Fruit fly (Drosophila melanogaster) whole organism, wandering third instar larva: ENCODE data around the gene CG14657.

Experiments
- Abd-B ChIP-seq: fragments of >200 bp; optimal IDR thresholded peaks from 2 replicates; lab custom pipeline; 2017; ENCODE audit warnings: missing biosample characterization, missing genetic modification characterization
- CG9705 ChIP-seq: fragments of 200-800 bp; sonication (Bioruptor generic); optimal IDR thresholded peaks from 2 replicates; lab custom pipeline; 2018; ENCODE audit warnings: missing biosample characterization, mild to moderate bottlenecking, missing genetic modification characterization
- OdsH ChIP-seq: fragments of 200-800 bp; sonication (Bioruptor generic); optimal IDR thresholded peaks from 2 replicates; lab custom pipeline; 2016; ENCODE audit warnings: missing biosample characterization, mild to moderate bottlenecking, missing genetic modification characterization
- Vsx2 ChIP-seq: fragments of 200-300, 225-300 bp; sonication (Bioruptor generic); optimal IDR thresholded peaks from 2 replicates; lab custom pipeline; 2018; ENCODE audit warnings: missing biosample characterization, missing genetic modification characterization; ENCODE audit not compliant: partially characterized antibody
- foxo ChIP-seq, 2 experiments: fragments of 200-800 bp; sonication (Bioruptor generic); optimal IDR thresholded peaks; 2 replicates in 1 of 2; 3 replicates in 1 of 2; lab custom pipeline; 2016 to 2017; ENCODE audit warnings: missing biosample characterization in 2 of 2, missing genetic modification characterization in 2 of 2
- h ChIP-seq: fragments of 200-800 bp; sonication (Bioruptor generic); optimal IDR thresholded peaks from 3 replicates; lab custom pipeline; 2016; ENCODE audit warnings: missing biosample characterization, mild to moderate bottlenecking, missing genetic modification characterization
- psq ChIP-seq: fragments of 200-800 bp; sonication (Bioruptor generic); optimal IDR thresholded peaks from 3 replicates; lab custom pipeline; 2017; ENCODE audit warnings: missing biosample characterization, mild to moderate bottlenecking, missing genetic modification characterization, moderate library complexity

DNA sequence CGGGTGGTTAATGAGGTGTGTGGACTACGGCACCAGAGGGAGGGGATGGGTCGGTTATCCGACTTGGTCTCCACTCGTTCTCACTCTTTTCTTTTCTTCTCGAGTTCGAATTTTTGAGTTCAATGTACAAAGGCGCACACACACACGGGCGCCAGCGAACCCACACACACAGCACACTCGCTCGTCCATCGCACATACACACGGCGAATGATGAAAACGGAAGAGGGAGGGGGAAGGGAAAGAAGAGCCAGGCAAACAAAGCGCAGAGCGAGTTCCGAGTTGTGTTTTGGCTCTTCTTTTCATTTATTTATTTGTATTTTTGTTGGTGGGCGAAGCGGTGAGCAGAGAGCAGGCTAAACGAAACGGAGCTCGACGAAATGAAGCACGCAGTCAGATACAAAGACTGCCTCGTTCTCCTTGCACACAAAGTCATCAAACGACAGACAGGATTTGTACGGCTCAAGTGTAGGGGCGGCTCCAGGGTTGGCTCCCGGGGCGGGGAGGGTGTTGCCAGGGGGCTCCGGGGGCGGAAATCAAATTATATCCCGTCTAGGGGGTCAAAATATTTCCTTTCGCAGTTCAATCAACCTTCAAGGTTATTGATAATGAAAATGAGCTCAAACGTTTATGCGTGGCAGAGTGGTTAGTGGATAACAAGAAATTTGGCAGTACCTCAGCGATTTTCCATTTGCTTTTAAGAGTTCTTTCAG lies 11.1 kb downstream of the CG14657 start:
- TF ChIP-seq psq (GFP tag; lab: Kevin White, UChicago), result peak; percentile 99
- peak in 1 of 2 experiments; percentile 35 for TF ChIP-seq foxo (GFP tag; optimal IDR thresholded peaks at IDR 0.05; lab: Kevin White, UChicago)
- TF ChIP-seq OdsH (GFP tag; lab: Kevin White, UChicago), result peak; percentile 48
- peak; percentile 67 for TF ChIP-seq h (GFP tag; lab: Kevin White, UChicago)
- no peak for TF ChIP-seq CG9705 (GFP tag; lab: Kevin White, UChicago)
- TF ChIP-seq Vsx2 (GFP tag; lab: Kevin White, UChicago), result peak; percentile 33
- no peak for TF ChIP-seq Abd-B (GFP tag; lab: Kevin White, UChicago)
